Worm (Caenorhabditis elegans): ENCODE data around the gene C05G5.7.

C05G5.7 gene

DNA sequence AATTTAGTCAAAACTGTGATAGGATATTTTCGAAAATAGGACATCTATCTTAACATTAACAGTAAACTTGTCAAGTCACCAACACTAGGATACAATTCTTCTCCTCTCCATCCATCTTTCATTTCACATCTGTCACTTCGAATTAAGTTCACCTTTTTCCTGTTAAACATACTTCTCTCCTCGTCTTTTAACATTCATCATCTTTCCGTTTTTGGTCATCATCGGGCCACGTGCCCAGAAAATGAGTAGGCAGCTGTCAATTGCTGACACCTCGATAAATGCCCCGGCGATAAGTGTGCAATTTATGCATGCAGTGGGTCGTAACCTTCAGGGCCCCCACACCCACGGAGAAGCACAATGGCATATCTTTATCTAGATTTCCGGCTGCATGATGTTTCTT is 36.6 kb upstream of the C05G5.7 start:
- no peak for TF ChIP-seq ahr-1 (tag; optimal IDR thresholded peaks at IDR 0.05)
- TF ChIP-seq unc-55 (GFP tag; optimal IDR thresholded peaks at IDR 0.05), result peak; percentile 48

DNA sequence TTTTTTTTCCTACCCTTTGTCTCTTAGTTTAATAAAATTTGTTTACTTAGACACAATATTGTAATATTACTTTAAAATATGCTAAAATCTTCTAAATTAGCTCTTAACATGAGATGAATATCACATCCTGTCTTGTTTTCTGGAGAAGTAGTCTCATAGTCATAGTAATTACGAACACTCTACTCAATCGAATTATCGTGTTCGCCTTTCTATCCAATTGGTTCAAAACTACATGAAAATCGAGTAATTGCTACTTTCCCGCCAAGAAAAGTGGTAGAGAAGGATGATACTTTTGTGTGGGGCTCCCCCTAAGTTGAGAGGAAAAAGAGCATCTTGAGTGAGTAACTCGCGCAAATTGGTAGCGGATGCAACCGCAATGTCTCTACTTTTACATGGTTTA is 34.5 kb upstream of the C05G5.7 start:
- TF ChIP-seq ceh-31 (tag; optimal IDR thresholded peaks at IDR 0.05) (peak; percentile 22), unc-42 (tag; optimal IDR thresholded peaks at IDR 0.05) (peak; percentile 78), ahr-1 (tag; optimal IDR thresholded peaks at IDR 0.05) (no peak)

DNA sequence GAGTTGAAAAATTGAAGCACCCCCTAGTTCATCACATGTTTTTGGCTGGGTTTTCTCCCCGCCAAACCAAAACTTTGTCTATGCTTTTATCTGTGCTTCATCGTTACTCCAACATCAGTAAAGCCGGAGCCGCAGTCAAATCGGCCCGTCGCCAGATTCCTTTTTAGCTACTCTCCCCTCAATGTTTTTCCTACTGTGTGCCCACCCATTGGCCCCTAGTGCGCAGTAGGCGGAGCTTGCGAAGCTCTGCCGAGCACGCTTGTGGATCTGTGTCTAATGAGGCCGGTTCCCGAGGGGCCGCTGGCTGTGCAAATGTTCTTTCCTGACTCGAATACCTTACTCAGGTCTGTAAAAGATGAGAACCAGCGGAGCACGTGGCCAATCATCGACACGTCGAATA is 32.7 kb upstream of the C05G5.7 start:
- peak; percentile 21 for TF ChIP-seq nfya-1 (tag; optimal IDR thresholded peaks at IDR 0.05)
- no peak for TF ChIP-seq K09A11.1 (tag; optimal IDR thresholded peaks at IDR 0.05; ENCODE audit: insufficient read depth)
- TF ChIP-seq unc-3 (GFP tag; conservative IDR thresholded peaks at IDR 0.05), result 0 out of 2 replicates have a peak, but pooled peaks have one; percentile 48
- no peak for TF ChIP-seq unc-3 (tag; optimal IDR thresholded peaks at IDR 0.05)
- no peak for TF ChIP-seq ceh-24 (tag; optimal IDR thresholded peaks at IDR 0.05)

DNA sequence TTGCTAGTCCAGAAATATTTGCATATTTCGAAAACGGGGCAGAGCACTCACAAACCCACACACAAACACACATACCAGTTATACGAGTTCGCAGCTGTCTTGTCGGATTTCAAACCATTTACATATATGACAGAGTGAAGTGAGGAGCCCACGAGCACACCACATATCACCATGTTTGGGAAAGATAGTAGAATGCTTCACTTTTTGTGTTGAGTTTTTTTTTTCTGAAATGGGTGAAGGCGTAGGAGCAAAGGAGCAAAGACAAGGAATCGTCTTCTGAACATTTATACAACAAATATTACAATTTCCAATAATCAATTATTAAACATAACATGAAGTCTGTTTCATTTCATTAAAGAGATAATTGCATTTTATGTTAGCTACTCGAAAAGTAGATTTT is 31.6 kb upstream of the C05G5.7 start:
- TF ChIP-seq Y22D7AL.16 (tag; optimal IDR thresholded peaks at IDR 0.05), result no peak
- TF ChIP-seq mec-3 (tag; optimal IDR thresholded peaks at IDR 0.05; ENCODE audit: borderline replicate concordance), result no peak
- no peak for TF ChIP-seq fkh-10 (GFP tag; optimal IDR thresholded peaks at IDR 0.05)
- TF ChIP-seq ama-1 (optimal IDR thresholded peaks at IDR 0.05), result no peak
- TF ChIP-seq hlh-8 (tag; optimal IDR thresholded peaks at IDR 0.05), result no peak
- TF ChIP-seq ceh-45 (GFP tag; IDR thresholded peaks at IDR 0.05), result no peak
- no peak for TF ChIP-seq unc-42 (tag; optimal IDR thresholded peaks at IDR 0.05)
- TF ChIP-seq sox-4 (tag; optimal IDR thresholded peaks at IDR 0.05), result no peak
- no peak for TF ChIP-seq hlh-30 (tag; optimal IDR thresholded peaks at IDR 0.05; ENCODE audit: insufficient read depth)
- TF ChIP-seq dmd-4 (tag; optimal IDR thresholded peaks at IDR 0.05; ENCODE audit: borderline replicate concordance), result no peak

DNA sequence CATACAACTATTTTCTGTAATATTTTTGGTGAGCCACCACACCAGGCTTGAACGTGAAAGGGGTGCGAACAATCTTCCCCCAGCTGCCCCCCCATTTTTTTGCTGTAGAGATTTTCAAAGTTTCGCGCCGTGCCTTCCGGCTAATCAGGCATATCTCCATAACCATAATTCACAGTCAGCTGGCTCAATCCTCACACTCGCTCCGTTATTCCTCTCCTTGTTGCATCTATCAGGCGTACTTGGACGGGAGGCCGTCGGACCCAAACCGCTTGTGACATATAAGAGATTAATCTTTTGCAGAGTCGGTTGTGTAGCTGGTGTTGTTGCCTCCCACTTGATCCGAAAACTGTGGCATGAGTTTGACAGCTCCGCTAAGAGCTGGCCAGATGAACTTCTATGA is 29.7 kb upstream of the C05G5.7 start, which contains the start of gene unc-3:
Gene unc-3, plus strand, starts transcription at position 301 of the 400 bp plus-strand sequence.
- TF ChIP-seq ceh-19 (GFP tag; optimal IDR thresholded peaks at IDR 0.05) (no peak), sox-4 (tag; optimal IDR thresholded peaks at IDR 0.05) (no peak), unc-86 (tag; optimal IDR thresholded peaks at IDR 0.05) (no peak), nhr-232 (tag; optimal IDR thresholded peaks at IDR 0.05) (no peak), hlh-6 (tag; optimal IDR thresholded peaks at IDR 0.05) (no peak), unc-3 (GFP tag; conservative IDR thresholded peaks at IDR 0.05) (no peak), unc-3 (tag; optimal IDR thresholded peaks at IDR 0.05) (no peak), nfya-1 (tag; optimal IDR thresholded peaks at IDR 0.05) (no peak), ttx-3 (tag; optimal IDR thresholded peaks at IDR 0.05) (no peak), gmeb-2 (tag; optimal IDR thresholded peaks at IDR 0.05) (no peak), rnt-1 (tag; optimal IDR thresholded peaks at IDR 0.05) (no peak), sox-2 (GFP tag; IDR thresholded peaks at IDR 0.05) (no peak), mec-3 (tag; optimal IDR thresholded peaks at IDR 0.05; ENCODE audit: borderline replicate concordance) (no peak), madf-2 (tag; optimal IDR thresholded peaks at IDR 0.05) (no peak), eyg-1 (tag; optimal IDR thresholded peaks at IDR 0.05) (no peak), T23F11.4 (GFP tag; optimal IDR thresholded peaks at IDR 0.05) (no peak), ets-4 (tag; optimal IDR thresholded peaks at IDR 0.05) (no peak)

DNA sequence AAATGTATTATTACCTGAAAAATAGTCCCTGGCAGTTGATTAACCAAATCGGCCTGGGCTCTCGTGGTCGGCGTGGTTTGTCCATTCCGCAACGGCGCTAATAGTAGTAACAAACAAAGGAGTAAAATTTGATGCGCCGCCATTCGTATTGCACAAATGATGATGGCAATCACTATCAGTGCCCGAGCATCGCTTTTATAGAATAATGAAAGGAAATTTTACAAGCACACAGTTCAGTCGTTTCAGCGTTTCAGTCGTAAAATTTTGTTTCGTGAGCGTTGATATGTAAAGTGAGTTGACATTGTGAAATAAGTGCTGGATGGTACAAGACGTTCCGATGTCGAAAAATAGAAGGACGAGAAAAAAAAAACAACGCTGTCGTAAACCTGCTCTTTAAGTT is 28.1 kb upstream of the C05G5.7 start, which contains the start of gene Y16B4A.2:
Gene Y16B4A.2, minus strand, starts transcription at position 170 of the 400 bp plus-strand sequence.
- TF ChIP-seq dve-1 (tag; optimal IDR thresholded peaks at IDR 0.05) (no peak), hlh-6 (tag; optimal IDR thresholded peaks at IDR 0.05) (no peak), ama-1 (optimal IDR thresholded peaks at IDR 0.05) (no peak), ceh-31 (tag; optimal IDR thresholded peaks at IDR 0.05) (no peak)

Data from whole organism, late embryonic.